Worm (Caenorhabditis elegans): ENCODE data around the gene T07F8.1.

T07F8.1 gene

ce11 chrII:7176108-7176507 lies 27.9 kb downstream of the T07F8.1 start:
- no peak for TF ChIP-seq unc-30 (tag; optimal IDR thresholded peaks at IDR 0.05)
- TF ChIP-seq nhr-47 (tag; optimal IDR thresholded peaks at IDR 0.05), result peak; percentile 11
- TF ChIP-seq fkh-10 (GFP tag; optimal IDR thresholded peaks at IDR 0.05), result peak; percentile 59
- TF ChIP-seq ceh-8 (GFP tag; optimal IDR thresholded peaks at IDR 0.05), result peak; percentile 58
- no peak for TF ChIP-seq ets-5 (GFP tag; IDR thresholded peaks at IDR 0.05)
- no peak for TF ChIP-seq sptf-1 (tag; optimal IDR thresholded peaks at IDR 0.05)

DNA sequence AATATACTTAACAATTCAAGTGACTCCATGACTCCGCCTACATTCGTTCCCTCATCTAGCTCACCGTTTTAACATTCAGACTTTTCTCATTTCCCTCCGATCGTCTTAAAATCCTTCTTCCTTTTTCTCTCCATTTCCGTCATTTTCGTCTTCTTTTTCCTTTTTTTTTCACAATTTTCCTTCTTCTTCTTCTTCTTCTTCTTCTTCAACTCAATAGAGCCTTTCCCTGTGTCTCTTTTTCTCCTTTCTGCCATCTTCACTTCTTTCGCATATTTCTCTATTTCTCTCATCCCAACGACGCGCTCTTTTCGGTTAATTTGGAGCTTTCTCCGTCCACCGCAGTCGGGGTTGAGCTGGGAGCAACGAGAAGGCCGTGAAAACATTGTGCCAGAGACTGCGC lies 34.4 kb downstream of the T07F8.1 start:
- TF ChIP-seq isw-1 (GFP tag; IDR thresholded peaks at IDR 0.05), result no peak
- peak; percentile 10 for TF ChIP-seq xbp-1 (tag; optimal IDR thresholded peaks at IDR 0.05)
- TF ChIP-seq snu-23 (GFP tag; optimal IDR thresholded peaks at IDR 0.05), result peak; percentile 19
- peak in 1 of 3 experiments; percentile 37 for TF ChIP-seq ceh-82 (tag; optimal IDR thresholded peaks at IDR 0.05)
- no peak for TF ChIP-seq unc-30 (tag; optimal IDR thresholded peaks at IDR 0.05)
- TF ChIP-seq grh-1 (GFP tag; IDR thresholded peaks at IDR 0.05), result no peak
- no peak for TF ChIP-seq aha-1 (tag; optimal IDR thresholded peaks at IDR 0.05)
- peak; percentile 41 for TF ChIP-seq nhr-71 (tag; optimal IDR thresholded peaks at IDR 0.05)
- peak; percentile 14 for TF ChIP-seq swsn-7 (tag; optimal IDR thresholded peaks at IDR 0.05)
- TF ChIP-seq unc-130 (tag; optimal IDR thresholded peaks at IDR 0.05), result no peak
- TF ChIP-seq lin-35 (GFP tag; optimal IDR thresholded peaks at IDR 0.05), result peak in 1 of 2 experiments; percentile 9
- TF ChIP-seq fkh-8 (tag; optimal IDR thresholded peaks at IDR 0.05), result peak; percentile 0
- no peak for TF ChIP-seq lin-39 (tag; optimal IDR thresholded peaks at IDR 0.05)
- TF ChIP-seq zip-4 (GFP tag; optimal IDR thresholded peaks at IDR 0.05), result no peak
- peak; percentile 3 for TF ChIP-seq dsc-1 (tag; optimal IDR thresholded peaks at IDR 0.05)
- TF ChIP-seq lsy-2 (tag; optimal IDR thresholded peaks at IDR 0.05), result peak; percentile 25 to 50
- TF ChIP-seq lin-14 (GFP tag; optimal IDR thresholded peaks at IDR 0.05), result peak; percentile 83
- peak; percentile 53 for TF ChIP-seq lir-3 (tag; optimal IDR thresholded peaks at IDR 0.05; ENCODE audit: poor library complexity)
- no peak for TF ChIP-seq nhr-77 (tag; optimal IDR thresholded peaks at IDR 0.05)
- no peak for TF ChIP-seq unc-86 (tag; optimal IDR thresholded peaks at IDR 0.05)
- TF ChIP-seq nhr-12 (tag; optimal IDR thresholded peaks at IDR 0.05), result no peak
- no peak for TF ChIP-seq ama-1 (optimal IDR thresholded peaks at IDR 0.05)
- peak; percentile 71 for TF ChIP-seq fkh-10 (GFP tag; optimal IDR thresholded peaks at IDR 0.05)
- peak; percentile 35 for TF ChIP-seq mep-1 (tag; optimal IDR thresholded peaks at IDR 0.05)
- peak; percentile 37 for TF ChIP-seq egl-13 (tag; optimal IDR thresholded peaks at IDR 0.05)
- TF ChIP-seq dpl-1 (GFP tag; optimal IDR thresholded peaks at IDR 0.05), result no peak
- TF ChIP-seq ces-1 (GFP tag; optimal IDR thresholded peaks at IDR 0.05), result no peak
- TF ChIP-seq efl-3 (GFP tag; optimal IDR thresholded peaks at IDR 0.05), result no peak
- peak; percentile 41 for TF ChIP-seq nhr-47 (tag; optimal IDR thresholded peaks at IDR 0.05)
- TF ChIP-seq Y116A8C.19 (tag; optimal IDR thresholded peaks at IDR 0.05; ENCODE audit: borderline replicate concordance), result no peak
- TF ChIP-seq efl-1 (optimal IDR thresholded peaks at IDR 0.05), result peak in 1 of 2 experiments; percentile 6
- peak in 1 of 2 experiments; percentile 74 for TF ChIP-seq efl-1 (GFP tag; optimal IDR thresholded peaks at IDR 0.05 in 1 of 2)
- TF ChIP-seq nhr-76 (tag; optimal IDR thresholded peaks at IDR 0.05), result no peak

DNA sequence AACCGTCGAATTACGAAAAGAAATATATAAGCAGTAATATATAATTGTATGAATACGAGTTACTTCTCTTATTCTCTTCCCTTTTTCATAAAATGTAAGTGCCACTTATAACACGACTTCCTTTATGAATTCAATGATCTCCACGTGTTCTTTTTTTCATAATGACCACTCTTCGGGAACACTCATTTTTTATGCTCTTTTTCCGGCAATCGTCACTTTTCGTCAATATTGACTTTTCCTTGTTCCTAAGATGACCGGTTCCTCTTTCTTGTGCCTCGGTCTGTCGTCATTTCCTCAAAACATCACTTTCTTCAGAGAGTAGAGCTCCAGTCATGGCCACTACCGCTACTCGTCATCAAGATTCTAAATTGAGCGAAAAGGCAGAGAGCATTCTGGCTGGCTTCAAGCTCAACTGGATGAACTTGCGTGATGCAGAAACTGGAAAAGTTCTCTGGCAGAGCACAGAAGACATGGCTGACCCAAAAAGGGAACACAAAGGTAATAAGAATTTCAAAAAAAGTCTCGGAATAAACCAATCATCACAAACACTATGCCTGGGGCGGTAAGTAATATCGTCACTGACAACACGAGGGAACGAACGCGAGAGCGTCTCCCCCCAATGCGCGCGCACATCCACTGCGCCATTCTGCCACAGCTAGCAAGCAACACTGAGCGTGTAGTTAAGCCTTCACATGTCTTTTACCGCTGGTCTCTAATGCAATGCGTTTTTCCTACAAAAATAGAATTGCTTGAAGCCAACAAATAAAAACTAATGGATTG lies 35.5 kb downstream of the T07F8.1 start, which contains the start of gene pdl-1:
TSS of gene pdl-1 (plus strand) at position 309 of the 780 bp plus-strand sequence.
- TF ChIP-seq grh-1 (GFP tag; IDR thresholded peaks at IDR 0.05) (peak; percentile 55; the same call in 1 of the 2 replicates), ceh-88 (GFP tag; IDR thresholded peaks at IDR 0.05) (0 out of 2 replicates have a peak, but pooled peaks have one; percentile 42), nhr-71 (tag; optimal IDR thresholded peaks at IDR 0.05) (peak; percentile 73), snu-23 (GFP tag; optimal IDR thresholded peaks at IDR 0.05) (peak; percentile 83), vab-15 (tag; optimal IDR thresholded peaks at IDR 0.05) (no peak), elt-2 (tag; optimal IDR thresholded peaks at IDR 0.05) (peak; percentile 46), ceh-90 (tag; optimal IDR thresholded peaks at IDR 0.05) (no peak), skn-1 (tag; optimal IDR thresholded peaks at IDR 0.05) (peak; percentile 60), nhr-85 (tag) (peak; percentile 68), ama-1 (optimal IDR thresholded peaks at IDR 0.05) (no peak), lir-3 (tag; optimal IDR thresholded peaks at IDR 0.05; ENCODE audit: poor library complexity) (peak; percentile 87), lin-15B (tag; optimal IDR thresholded peaks at IDR 0.05) (no peak), unc-98 (GFP tag; IDR thresholded peaks at IDR 0.05) (no peak), dsc-1 (tag; optimal IDR thresholded peaks at IDR 0.05) (peak; percentile 72), mab-9 (GFP tag; IDR thresholded peaks at IDR 0.05) (no peak), ztf-11 (tag; optimal IDR thresholded peaks at IDR 0.05) (peak in 1 of 2 experiments; percentile 3), mdl-1 (tag; optimal IDR thresholded peaks at IDR 0.05) (peak in 1 of 2 experiments; percentile 79), nhr-19 (GFP tag; conservative IDR thresholded peaks at IDR 0.05) (peak; percentile 73), lin-35 (GFP tag; optimal IDR thresholded peaks at IDR 0.05) (peak; percentile 63 to 77), C34B4.2 (tag; optimal IDR thresholded peaks at IDR 0.05) (no peak)

Data from whole organism, L1 larva.